Worm (Caenorhabditis elegans) whole organism, young adult: ENCODE measurements around the gene M110.9.
A peak's percentile ranks its signal among the peaks of the same experiment; 100 is the strongest.

Experiments
- B0336.3 ChIP-seq: fragments of 200-800 bp; sonication (Bioruptor generic); IDR thresholded peaks from 2 replicates; pipeline ENCODE4 v1.3.6; 2022; ENCODE audit warnings: missing genetic modification characterization, missing compliant biosample characterization
- C17E4.6 ChIP-seq: fragments of 200-800 bp; sonication (Bioruptor generic); IDR thresholded peaks from 2 replicates; pipeline ENCODE4 v1.3.6; 2022; ENCODE audit warnings: missing genetic modification reagents, missing genetic modification characterization, missing compliant biosample characterization
- D2030.7 ChIP-seq: fragments of 200-800 bp; sonication (Bioruptor generic); IDR thresholded peaks from 2 replicates; pipeline ENCODE4 v1.3.6; 2022; ENCODE audit warnings: missing genetic modification reagents, missing genetic modification characterization, missing compliant biosample characterization
- F10E7.11 ChIP-seq: sonication (generic microtip); optimal IDR thresholded peaks from 2 replicates; lab custom pipeline; 2017; ENCODE audit warnings: mild to moderate bottlenecking, missing genetic modification characterization, moderate library complexity, missing compliant biosample characterization
- F22D6.2 ChIP-seq: sonication (generic microtip); optimal IDR thresholded peaks from 2 replicates; lab custom pipeline; 2016; ENCODE audit warnings: mild to moderate bottlenecking, missing genetic modification characterization, missing compliant biosample characterization
- F33H1.4 ChIP-seq: fragments of 200-800 bp; sonication (Bioruptor generic); IDR thresholded peaks from 2 replicates; pipeline ENCODE4 v1.3.6; 2022; ENCODE audit warnings: missing genetic modification reagents, missing genetic modification characterization, missing compliant biosample characterization
- F37B4.10 ChIP-seq: fragments of 200-800 bp; sonication (Bioruptor generic); IDR thresholded peaks from 2 replicates; pipeline ENCODE4 v1.3.6; 2022; ENCODE audit warnings: missing genetic modification characterization, missing compliant biosample characterization
- F57C9.4 ChIP-seq: sonication (generic microtip); optimal IDR thresholded peaks from 2 replicates; lab custom pipeline; 2017; ENCODE audit warnings: mild to moderate bottlenecking, missing genetic modification characterization, missing compliant biosample characterization
- Y56A3A.18 ChIP-seq: fragments of 200-800 bp; sonication (Bioruptor generic); IDR thresholded peaks from 2 replicates; pipeline ENCODE4 v1.3.6; 2022; ENCODE audit warnings: missing genetic modification reagents, missing genetic modification characterization, missing compliant biosample characterization
- Y79H2A.3 ChIP-seq: fragments of 200-800 bp; sonication (Bioruptor generic); conservative IDR thresholded peaks from 2 replicates; pipeline ENCODE4 v1.3.6; 2022; ENCODE audit warnings: missing genetic modification reagents, missing genetic modification characterization, missing compliant biosample characterization
- akir-1 ChIP-seq: fragments of 200-800 bp; sonication (Bioruptor generic); optimal IDR thresholded peaks from 2 replicates; lab custom pipeline; 2018; ENCODE audit warnings: mild to moderate bottlenecking, missing genetic modification characterization, moderate library complexity, missing compliant biosample characterization
- bed-1 ChIP-seq: fragments of 200-800 bp; sonication (Bioruptor generic); IDR thresholded peaks from 2 replicates; pipeline ENCODE4 v1.3.6; 2022; ENCODE audit warnings: missing genetic modification reagents, missing genetic modification characterization, missing compliant biosample characterization
- ccch-3 ChIP-seq: fragments of 200-800 bp; sonication (Bioruptor generic); optimal IDR thresholded peaks from 2 replicates; lab custom pipeline; 2018; ENCODE audit warnings: mild to moderate bottlenecking, missing genetic modification characterization, missing compliant biosample characterization
- ceh-100 ChIP-seq: fragments of 200-800 bp; sonication (Bioruptor generic); IDR thresholded peaks from 2 replicates; pipeline ENCODE4 v1.3.6; 2022; ENCODE audit warnings: missing genetic modification reagents, missing genetic modification characterization, missing compliant biosample characterization
- ceh-27 ChIP-seq: fragments of 200-800 bp; sonication (Bioruptor generic); optimal IDR thresholded peaks from 2 replicates; lab custom pipeline; 2018; ENCODE audit warnings: mild to moderate bottlenecking, missing genetic modification characterization, moderate library complexity, missing compliant biosample characterization
- ceh-58 ChIP-seq: fragments of 200-800 bp; sonication (Bioruptor generic); IDR thresholded peaks from 2 replicates; pipeline ENCODE4 v1.3.6; 2022; ENCODE audit warnings: missing genetic modification characterization, missing compliant biosample characterization
- ceh-79 ChIP-seq: sonication (generic microtip); optimal IDR thresholded peaks from 2 replicates; lab custom pipeline; 2017; ENCODE audit warnings: mild to moderate bottlenecking, missing genetic modification characterization, missing compliant biosample characterization
- egl-44 ChIP-seq: fragments of 200-800 bp; sonication (Bioruptor generic); IDR thresholded peaks from 2 replicates; pipeline ENCODE4 v1.3.6; 2022; ENCODE audit warnings: missing genetic modification reagents, missing genetic modification characterization, missing compliant biosample characterization
- ekl-4 ChIP-seq: fragments of 200-800 bp; sonication (Bioruptor generic); IDR thresholded peaks from 2 replicates; pipeline ENCODE4 v1.3.6; 2022; ENCODE audit warnings: missing genetic modification reagents, missing genetic modification characterization, missing compliant biosample characterization
- hlh-12 ChIP-seq: sonication (generic microtip); optimal IDR thresholded peaks from 2 replicates; lab custom pipeline; 2016; ENCODE audit warnings: missing genetic modification characterization, missing compliant biosample characterization
- hlh-26 ChIP-seq: fragments of 200-800 bp; sonication (Bioruptor generic); conservative IDR thresholded peaks from 2 replicates; pipeline ENCODE4 v1.3.6; 2022; ENCODE audit warnings: missing genetic modification reagents, missing genetic modification characterization, missing compliant biosample characterization
- hmg-1.2 ChIP-seq: fragments of 200-800 bp; sonication (Bioruptor generic); IDR thresholded peaks from 2 replicates; pipeline ENCODE4 v1.3.6; 2022; ENCODE audit warnings: missing genetic modification reagents, missing genetic modification characterization, missing compliant biosample characterization
- hmg-20 ChIP-seq: fragments of 200-800 bp; sonication (Bioruptor generic); IDR thresholded peaks from 2 replicates; pipeline ENCODE4 v1.3.6; 2022; ENCODE audit warnings: missing genetic modification reagents, missing genetic modification characterization, missing compliant biosample characterization
- lag-1 ChIP-seq: fragments of 200-800 bp; sonication (Bioruptor generic); IDR thresholded peaks from 2 replicates; pipeline ENCODE4 v1.3.6; 2022; ENCODE audit warnings: missing genetic modification reagents, missing genetic modification characterization, missing compliant biosample characterization
- lin-26 ChIP-seq: fragments of 200-800 bp; sonication (Bioruptor generic); IDR thresholded peaks from 2 replicates; pipeline ENCODE4 v1.3.6; 2022; ENCODE audit warnings: missing genetic modification reagents, missing genetic modification characterization, missing compliant biosample characterization
- lin-54 ChIP-seq: fragments of 200-800 bp; sonication (Bioruptor generic); optimal IDR thresholded peaks from 2 replicates; lab custom pipeline; 2018; ENCODE audit warnings: mild to moderate bottlenecking, missing genetic modification characterization, missing compliant biosample characterization
- lir-1 ChIP-seq: fragments of 200-800 bp; sonication (Bioruptor generic); conservative IDR thresholded peaks from 2 replicates; pipeline ENCODE4 v1.3.6; 2022; ENCODE audit warnings: missing genetic modification reagents, missing genetic modification characterization, missing compliant biosample characterization
- mel-28 ChIP-seq: sonication (generic microtip); optimal IDR thresholded peaks from 2 replicates; lab custom pipeline; 2016; ENCODE audit warnings: borderline replicate concordance, mild to moderate bottlenecking, missing genetic modification characterization, missing compliant biosample characterization
- mes-4 ChIP-seq: sonication (generic microtip); optimal IDR thresholded peaks from 2 replicates; lab custom pipeline; 2016; ENCODE audit warnings: missing genotype, missing genetic modification characterization, missing compliant biosample characterization
- mxl-1 ChIP-seq: sonication (generic microtip); optimal IDR thresholded peaks from 2 replicates; lab custom pipeline; 2016; ENCODE audit warnings: missing genetic modification characterization, missing compliant biosample characterization
- nhr-80 ChIP-seq: sonication (generic microtip); optimal IDR thresholded peaks from 2 replicates; lab custom pipeline; 2016; ENCODE audit warnings: missing genetic modification characterization, missing compliant biosample characterization
- nhr-90 ChIP-seq: sonication (generic microtip); optimal IDR thresholded peaks from 2 replicates; lab custom pipeline; 2016; ENCODE audit warnings: missing genotype, mild to moderate bottlenecking, missing genetic modification characterization, missing compliant biosample characterization
- rec-8 ChIP-seq, 2 experiments: sonication (generic microtip); optimal IDR thresholded peaks; 2 replicates each; lab custom pipeline; 2016; ENCODE audit warnings: mild to moderate bottlenecking in 2 of 2, missing genetic modification characterization in 2 of 2, missing genetic modification reagents in 2 of 2, missing genotype in 2 of 2, missing biosample characterization in 1 of 2, missing compliant biosample characterization in 1 of 2, moderate library complexity in 1 of 2
- sea-2 ChIP-seq: fragments of 200-800 bp; sonication (Bioruptor generic); IDR thresholded peaks from 2 replicates; pipeline ENCODE4 v1.3.6; 2022; ENCODE audit warnings: missing genetic modification characterization, missing compliant biosample characterization
- snpc-3.4 ChIP-seq: sonication (generic microtip); optimal IDR thresholded peaks from 2 replicates; lab custom pipeline; 2017; ENCODE audit warnings: missing genetic modification characterization, mild to moderate bottlenecking, missing compliant biosample characterization, antibody characterized with exemption, moderate library complexity, missing genotype, missing genetic modification reagents
- snpc-4 ChIP-seq, 5 experiments: fragments of 150-350 bp in 1 of 5; sonication (generic microtip) in 4 of 5; optimal IDR thresholded peaks; 2 replicates each; lab custom pipeline; 2014 to 2018; ENCODE audit warnings: missing genetic modification characterization in 5 of 5, missing biosample characterization in 3 of 5, antibody characterized with exemption in 2 of 5, mild to moderate bottlenecking in 2 of 5, missing compliant biosample characterization in 2 of 5, missing genotype in 2 of 5, moderate library complexity in 2 of 5, missing genetic modification reagents in 1 of 5
- tbp1 ChIP-seq: fragments of 200-800 bp; sonication (Bioruptor generic); optimal IDR thresholded peaks from 2 replicates; lab custom pipeline; 2018; ENCODE audit warnings: mild to moderate bottlenecking, missing genetic modification characterization, missing compliant biosample characterization
- unc-130 ChIP-seq: sonication (generic microtip); optimal IDR thresholded peaks from 2 replicates; lab custom pipeline; 2016; ENCODE audit warnings: missing genetic modification reagents, missing genetic modification characterization, missing compliant biosample characterization
- unc-62 ChIP-seq: fragments of 150-350 bp; optimal IDR thresholded peaks from 2 replicates; lab custom pipeline; 2014; ENCODE audit warnings: missing biosample characterization, missing genetic modification reagents, missing genetic modification characterization
- zim-3 ChIP-seq: sonication (generic microtip); optimal IDR thresholded peaks from 2 replicates; lab custom pipeline; 2017; ENCODE audit warnings: mild to moderate bottlenecking, missing genetic modification characterization, moderate library complexity, missing compliant biosample characterization
- ztf-3 ChIP-seq: fragments of 200-800 bp; sonication (Bioruptor generic); optimal IDR thresholded peaks from 2 replicates; lab custom pipeline; 2018; ENCODE audit warnings: mild to moderate bottlenecking, missing genetic modification characterization, missing compliant biosample characterization

Gene M110.9

DNA sequence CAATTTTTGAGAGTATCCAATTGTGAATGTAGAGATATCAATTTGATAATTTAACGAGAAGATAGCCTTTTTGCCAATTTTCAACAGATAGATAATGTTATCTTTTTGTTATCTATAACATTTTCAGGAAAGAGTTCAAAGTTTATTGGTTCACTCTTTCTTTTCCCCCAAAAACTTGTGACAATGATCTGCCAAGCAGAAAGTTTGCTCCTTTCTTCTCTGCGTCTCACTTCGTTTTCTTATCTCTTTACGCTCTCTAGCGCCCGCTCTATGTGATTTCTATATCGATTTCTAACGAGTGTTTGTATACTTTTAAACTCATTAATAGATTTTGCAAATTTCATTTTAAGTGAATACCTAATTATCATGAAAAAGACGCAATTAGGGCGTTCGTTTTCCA lies 4.6 kb upstream of the M110.9 start:
- TF ChIP-seq rec-8 (tag; optimal IDR thresholded peaks at IDR 0.05; lab: Kevin White, UChicago) (no peak), bed-1 (GFP tag; lab: Robert Waterston, UW) (no peak), ekl-4 (peak; percentile 14; the same call in 1 of the 2 replicates), ceh-79 (no peak), hmg-1.2 (GFP tag; lab: Robert Waterston, UW) (peak; percentile 49; the same call in 1 of the 2 replicates), C17E4.6 (GFP tag; lab: Robert Waterston, UW) (no peak), F22D6.2 (tag; lab: Kevin White, UChicago) (no peak), ceh-27 (GFP tag; lab: Kevin White, UChicago) (no peak), tbp1 (GFP tag; lab: Kevin White, UChicago) (no peak), zim-3 (no peak), lir-1 (GFP tag; lab: Robert Waterston, UW) (no peak), akir-1 (GFP tag; lab: Kevin White, UChicago) (no peak), snpc-4 (GFP tag; optimal IDR thresholded peaks at IDR 0.05; lab: Kevin White, UChicago) (no peak), snpc-4 (tag; optimal IDR thresholded peaks at IDR 0.05; lab: Kevin White, UChicago) (no peak), mel-28 (no peak), lin-54 (GFP tag; lab: Kevin White, UChicago) (peak; percentile 13), hlh-26 (GFP tag; lab: Robert Waterston, UW) (no peak), unc-62 (GFP tag; lab: Kevin White, UChicago) (no peak), ceh-100 (GFP tag; lab: Robert Waterston, UW) (no peak), hlh-12 (no peak), egl-44 (GFP tag; lab: Robert Waterston, UW) (no peak), ztf-3 (GFP tag; lab: Kevin White, UChicago) (no peak), nhr-80 (tag; lab: Kevin White, UChicago) (peak; percentile 44), nhr-90 (no peak), unc-130 (no peak), D2030.7 (no peak), Y79H2A.3 (GFP tag; lab: Robert Waterston, UW) (0 out of 2 replicates have a peak, but pooled peaks have one; percentile 16), F10E7.11 (tag; lab: Kevin White, UChicago) (no peak), ceh-58 (no peak)

DNA sequence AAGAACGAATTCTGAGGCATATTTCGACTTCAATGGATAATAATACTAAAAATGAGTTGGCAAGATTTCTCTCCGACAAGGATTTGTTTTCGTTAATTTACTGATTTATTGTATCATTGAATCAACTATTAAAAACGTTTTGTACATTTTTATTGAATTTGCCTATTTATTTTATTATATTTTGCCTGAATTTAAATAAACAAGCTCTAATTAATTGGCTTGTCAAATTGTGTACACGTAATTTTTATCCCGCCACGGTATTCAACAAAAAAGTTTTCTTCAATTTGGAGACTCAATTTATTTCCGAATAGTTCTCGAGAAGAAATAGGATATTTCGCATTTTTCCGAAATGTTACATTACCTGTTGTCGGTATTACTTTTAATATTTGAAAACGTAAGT lies 1.4 kb downstream of the M110.9 start, which contains the start of gene M110.7:
Gene M110.7, plus strand, starts transcription at position 301 of the 400 bp plus-strand sequence.
- TF ChIP-seq nhr-80 (tag; lab: Kevin White, UChicago) = no peak
- TF ChIP-seq F57C9.4 (tag; lab: Kevin White, UChicago) = no peak
- no peak for TF ChIP-seq F37B4.10
- no peak for TF ChIP-seq mes-4
- no peak for TF ChIP-seq lag-1 (GFP tag; lab: Robert Waterston, UW)
- TF ChIP-seq, all 124 proteins: peak for 0

ce11 chrII:8238155-8238554 lies 7.1 kb downstream of the M110.9 start, which contains the start of gene nlp-5:
TSS of gene nlp-5 (plus strand) at chrII:8238455.
- TF ChIP-seq F33H1.4 (GFP tag; lab: Robert Waterston, UW) (no peak), hmg-1.2 (GFP tag; lab: Robert Waterston, UW) (no peak), ccch-3 (GFP tag; lab: Kevin White, UChicago) (no peak), B0336.3 (GFP tag; lab: Robert Waterston, UW) (no peak), Y56A3A.18 (GFP tag; lab: Robert Waterston, UW) (no peak), mxl-1 (tag; lab: Kevin White, UChicago) (no peak), hmg-20 (GFP tag; lab: Robert Waterston, UW) (no peak), sea-2 (GFP tag; lab: Robert Waterston, UW) (no peak), ceh-79 (no peak), lin-26 (GFP tag; lab: Robert Waterston, UW) (no peak), snpc-3.4 (tag; lab: Kevin White, UChicago) (no peak)
